Fruit fly (Drosophila melanogaster): Measurements from ENCODE around the gene Gmd.
A peak's percentile ranks its signal among the peaks of the same experiment; 100 is the strongest.

The Gmd gene

DNA sequence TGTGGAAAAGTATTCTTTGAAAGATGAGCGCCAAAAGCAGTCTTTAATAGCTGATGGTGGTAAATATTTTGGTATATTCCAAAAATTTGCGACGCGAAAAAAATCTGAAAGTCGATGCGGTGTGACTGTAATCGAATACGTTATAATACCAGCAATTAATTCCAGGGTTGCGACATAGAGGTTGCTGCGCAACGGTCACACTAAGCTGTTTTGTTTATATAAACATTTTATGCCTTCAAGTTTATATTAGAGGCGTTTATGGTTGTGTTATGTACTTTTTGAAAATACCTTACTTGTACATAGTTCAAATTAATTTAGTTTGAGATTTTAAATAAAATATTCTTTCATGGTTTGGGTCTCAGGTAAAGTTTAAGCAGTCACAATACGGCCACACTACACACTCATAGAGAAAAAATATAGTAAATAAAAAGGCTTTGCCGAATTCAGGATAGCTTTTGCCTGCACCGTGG, 5.5 kb downstream of the Gmd start, which contains the start of gene CG14043 (continued):
- TF ChIP-seq CG8290 (GFP tag; optimal IDR thresholded peaks at IDR 0.05) (peak; percentile 1), CG8290 (tag; optimal IDR thresholded peaks at IDR 0.05) (no peak), HmgD (GFP tag; optimal IDR thresholded peaks at IDR 0.05) (peak; percentile 61), usp (GFP tag; optimal IDR thresholded peaks at IDR 0.05) (no peak), trh (GFP tag; optimal IDR thresholded peaks at IDR 0.05) (no peak), seq (GFP tag; IDR thresholded peaks at IDR 0.05) (no peak), ewg (GFP tag; optimal IDR thresholded peaks at IDR 0.05) (no peak), CG1024 (GFP tag; IDR thresholded peaks at IDR 0.05) (no peak), CG17385 (GFP tag; optimal IDR thresholded peaks at IDR 0.05) (no peak), run (tag; optimal IDR thresholded peaks at IDR 0.05) (no peak), CG30020 (tag; optimal IDR thresholded peaks at IDR 0.05) (peak; percentile 44), CG1792 (GFP tag; optimal IDR thresholded peaks at IDR 0.05) (no peak), mam (GFP tag; optimal IDR thresholded peaks at IDR 0.05) (peak; percentile 36), CG7839 (tag; optimal IDR thresholded peaks at IDR 0.05) (no peak), CG4820 (GFP tag; optimal IDR thresholded peaks at IDR 0.05) (no peak), CG7963 (GFP tag; IDR thresholded peaks at IDR 0.05; ENCODE audit: partially characterized antibody) (no peak), CG6854 (GFP tag; optimal IDR thresholded peaks at IDR 0.05) (no peak), dimm (GFP tag; IDR thresholded peaks at IDR 0.05) (no peak), CG32772 (GFP tag; IDR thresholded peaks at IDR 0.05) (no peak), schlank (tag; optimal IDR thresholded peaks at IDR 0.05) (no peak), klu (GFP tag; IDR thresholded peaks at IDR 0.05) (no peak), Dll (GFP tag; IDR thresholded peaks at IDR 0.05; ENCODE audit: partially characterized antibody) (no peak), ase (GFP tag; IDR thresholded peaks at IDR 0.05) (no peak), Gsc (GFP tag; IDR thresholded peaks at IDR 0.05) (no peak), sob (GFP tag; IDR thresholded peaks at IDR 0.05) (0 out of 2 replicates have a peak, but pooled peaks have one; percentile 9), CG14710 (tag; optimal IDR thresholded peaks at IDR 0.05) (peak; percentile 86), HmgZ (tag; optimal IDR thresholded peaks at IDR 0.05) (peak; percentile 50), al (GFP tag; IDR thresholded peaks at IDR 0.05) (0 out of 2 replicates have a peak, but pooled peaks have one; percentile 30), Ssrp (tag; optimal IDR thresholded peaks at IDR 0.05) (no peak), CG10431 (GFP tag; optimal IDR thresholded peaks at IDR 0.05) (no peak), chn (GFP tag; optimal IDR thresholded peaks at IDR 0.05) (peak; percentile 37), cwo (GFP tag; optimal IDR thresholded peaks at IDR 0.05) (no peak), ranshi (GFP tag; IDR thresholded peaks at IDR 0.05) (no peak), CG5953 (GFP tag; IDR thresholded peaks at IDR 0.05) (no peak), Jarid2 (GFP tag; optimal IDR thresholded peaks at IDR 0.05) (no peak), ind (GFP tag; optimal IDR thresholded peaks at IDR 0.05) (no peak), gcm (GFP tag; optimal IDR thresholded peaks at IDR 0.05) (no peak), BEAF-32 (GFP tag; optimal IDR thresholded peaks at IDR 0.05) (peak; percentile 59), org-1 (GFP tag; optimal IDR thresholded peaks at IDR 0.05) (no peak), Hey (tag; optimal IDR thresholded peaks at IDR 0.05) (no peak), fu2 (GFP tag; optimal IDR thresholded peaks at IDR 0.05) (no peak), Chrac-16 (GFP tag; optimal IDR thresholded peaks at IDR 0.05) (peak; percentile 17), Hr3 (GFP tag; optimal IDR thresholded peaks at IDR 0.05) (peak; percentile 3), zen (tag; optimal IDR thresholded peaks at IDR 0.05) (peak; percentile 68), eyg (GFP tag; optimal IDR thresholded peaks at IDR 0.05) (no peak), gro (GFP tag; optimal IDR thresholded peaks at IDR 0.05) (peak; percentile 4), CG18764 (GFP tag; optimal IDR thresholded peaks at IDR 0.05) (no peak), Fer2 (tag; optimal IDR thresholded peaks at IDR 0.05) (no peak), sim (GFP tag; IDR thresholded peaks at IDR 0.05) (no peak), Pdp1 (GFP tag; optimal IDR thresholded peaks at IDR 0.05) (peak in 1 of 2 experiments; percentile 95), tna (GFP tag; IDR thresholded peaks at IDR 0.05; ENCODE audit: partially characterized antibody) (no peak), crc (GFP tag; optimal IDR thresholded peaks at IDR 0.05) (no peak)

All from whole organism, embryonic.